Worm (Caenorhabditis elegans): ENCODE data around the gene Y41D4B.17.
A peak's percentile ranks its signal among the peaks of the same experiment; 100 is the strongest.

Gene Y41D4B.17

ce11 chrIV:1559931-1560330 lies at the start of gene Y41D4B.17:
Y41D4B.17 (plus strand) TSS chrIV:1560104.
- TF ChIP-seq sma-9 (GFP tag; optimal IDR thresholded peaks at IDR 0.05) (peak; percentile 6), sma-9 (tag; optimal IDR thresholded peaks at IDR 0.05) (no peak), aly-2 (tag; optimal IDR thresholded peaks at IDR 0.05) (no peak), fos-1 (tag; optimal IDR thresholded peaks at IDR 0.05) (peak; percentile 82), nhr-25 (tag; optimal IDR thresholded peaks at IDR 0.05) (no peak)

DNA sequence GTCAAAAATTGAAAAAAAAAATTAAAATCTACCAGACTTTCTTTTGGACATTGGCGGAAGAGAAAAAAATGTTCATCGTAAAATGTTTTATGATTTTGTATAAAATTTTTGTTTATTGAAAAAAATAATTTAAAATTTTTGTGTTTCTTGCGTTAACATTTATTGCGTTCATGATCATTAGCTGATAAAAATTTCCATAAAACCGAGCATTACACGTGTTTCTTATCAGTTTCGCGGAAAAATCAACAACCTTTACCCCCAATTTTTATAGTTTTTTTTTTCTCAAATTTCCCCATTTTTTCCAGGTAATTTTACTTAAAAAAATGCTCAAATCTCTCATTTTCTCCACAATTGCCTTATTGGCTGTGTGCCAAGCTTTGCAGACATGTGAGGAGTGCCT lies 49.7 kb upstream of the Y41D4B.17 start, which contains the start of gene txt-4:
TSS of gene txt-4 (plus strand) at position 324 of the 400 bp plus-strand sequence.
- TF ChIP-seq skn-1 (tag; optimal IDR thresholded peaks at IDR 0.05) (no peak), ZK546.5 (tag; optimal IDR thresholded peaks at IDR 0.05) (no peak), fos-1 (tag; optimal IDR thresholded peaks at IDR 0.05) (peak; percentile 15), ztf-1 (GFP tag; conservative IDR thresholded peaks at IDR 0.05) (no peak), nhr-10 (tag; optimal IDR thresholded peaks at IDR 0.05) (no peak), crh-2 (tag; optimal IDR thresholded peaks at IDR 0.05) (peak; percentile 11), ztf-11 (tag; optimal IDR thresholded peaks at IDR 0.05) (no peak), nhr-77 (tag; optimal IDR thresholded peaks at IDR 0.05) (no peak), ceh-82 (tag; optimal IDR thresholded peaks at IDR 0.05) (no peak), mbf-1 (tag; optimal IDR thresholded peaks at IDR 0.05) (no peak)

DNA sequence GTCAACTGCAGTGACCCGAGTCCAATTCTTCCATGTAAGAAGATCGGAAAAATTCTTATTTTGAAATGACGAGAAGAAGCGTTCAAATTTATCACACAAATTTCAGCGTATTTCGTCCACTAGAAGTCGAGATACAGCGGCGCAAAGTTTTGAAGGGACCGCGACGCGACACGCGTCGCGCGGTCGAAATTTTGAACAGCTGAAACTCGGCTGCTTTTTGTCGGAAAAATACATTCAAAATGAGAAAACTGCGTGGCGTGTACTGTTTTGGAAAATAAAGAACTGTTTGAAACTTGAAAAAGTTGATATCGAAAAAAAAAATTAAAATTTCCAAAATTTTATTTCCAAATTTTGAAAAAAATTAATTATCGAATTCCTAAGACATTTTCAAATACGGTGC lies 47.0 kb upstream of the Y41D4B.17 start:
- TF ChIP-seq mdl-1 (tag; optimal IDR thresholded peaks at IDR 0.05) (no peak), lin-11 (tag; optimal IDR thresholded peaks at IDR 0.05) (no peak), ztf-1 (GFP tag; conservative IDR thresholded peaks at IDR 0.05) (no peak), nhr-129 (tag; optimal IDR thresholded peaks at IDR 0.05) (no peak), lin-39 (tag; optimal IDR thresholded peaks at IDR 0.05) (no peak), nhr-10 (tag; optimal IDR thresholded peaks at IDR 0.05) (no peak), gmeb-1 (tag; optimal IDR thresholded peaks at IDR 0.05) (no peak), ztf-4 (tag; optimal IDR thresholded peaks at IDR 0.05) (no peak), egl-27 (tag; optimal IDR thresholded peaks at IDR 0.05) (no peak), elt-1 (tag; optimal IDR thresholded peaks at IDR 0.05) (no peak), mab-5 (tag; optimal IDR thresholded peaks at IDR 0.05) (no peak), nhr-12 (tag; optimal IDR thresholded peaks at IDR 0.05) (no peak), zag-1 (tag; optimal IDR thresholded peaks at IDR 0.05) (no peak), elt-3 (tag; optimal IDR thresholded peaks at IDR 0.05) (no peak), nhr-23 (tag; optimal IDR thresholded peaks at IDR 0.05) (no peak), crh-2 (tag; optimal IDR thresholded peaks at IDR 0.05) (no peak), ztf-11 (tag; optimal IDR thresholded peaks at IDR 0.05) (no peak), ceh-82 (tag; optimal IDR thresholded peaks at IDR 0.05) (no peak), lsy-2 (tag; optimal IDR thresholded peaks at IDR 0.05) (no peak), unc-55 (GFP tag; optimal IDR thresholded peaks at IDR 0.05) (no peak)

DNA sequence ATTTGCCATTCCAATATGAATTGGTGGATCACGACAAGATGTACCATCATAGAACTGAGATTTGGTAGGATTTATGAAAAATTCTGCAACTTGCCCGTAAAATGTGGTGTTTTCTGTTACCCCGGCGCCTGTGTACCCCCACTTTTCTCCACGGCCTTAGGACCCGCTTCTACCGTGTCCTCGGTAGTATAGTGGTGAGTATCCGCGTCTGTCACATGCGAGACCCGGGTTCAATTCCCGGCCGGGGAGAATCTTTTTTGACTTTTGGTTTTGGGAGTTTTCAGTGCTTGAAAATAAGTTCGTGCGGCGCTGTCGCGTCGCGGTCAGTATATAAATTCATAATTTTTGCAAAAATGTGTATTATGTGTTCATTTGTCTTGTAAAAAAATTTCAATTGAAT lies 45.5 kb upstream of the Y41D4B.17 start:
- TF ChIP-seq nhr-21 (tag; optimal IDR thresholded peaks at IDR 0.05) (no peak), sma-3 (GFP tag; optimal IDR thresholded peaks at IDR 0.05) (no peak), nhr-77 (tag; optimal IDR thresholded peaks at IDR 0.05) (no peak), aly-2 (tag; optimal IDR thresholded peaks at IDR 0.05) (no peak), lin-11 (tag; optimal IDR thresholded peaks at IDR 0.05) (no peak), nhr-6 (tag; optimal IDR thresholded peaks at IDR 0.05) (no peak), ceh-82 (tag; optimal IDR thresholded peaks at IDR 0.05) (no peak), sem-4 (tag; optimal IDR thresholded peaks at IDR 0.05) (no peak), fos-1 (tag; optimal IDR thresholded peaks at IDR 0.05) (no peak), gmeb-1 (tag; optimal IDR thresholded peaks at IDR 0.05) (no peak), mbf-1 (tag; optimal IDR thresholded peaks at IDR 0.05) (no peak), unc-55 (GFP tag; optimal IDR thresholded peaks at IDR 0.05) (no peak), Y55F3AM.14 (GFP tag; optimal IDR thresholded peaks at IDR 0.05) (no peak), R02D3.7 (tag; optimal IDR thresholded peaks at IDR 0.05) (no peak)

- no peak for TF ChIP-seq nhr-21 (tag; optimal IDR thresholded peaks at IDR 0.05)
- TF ChIP-seq C34F6.9 (tag; optimal IDR thresholded peaks at IDR 0.05), result no peak
- no peak for TF ChIP-seq snpc-4 (tag; optimal IDR thresholded peaks at IDR 0.05)
- TF ChIP-seq unc-55 (GFP tag; optimal IDR thresholded peaks at IDR 0.05), result no peak
- TF ChIP-seq unc-62 (GFP tag; optimal IDR thresholded peaks at IDR 0.05), result no peak
- no peak for TF ChIP-seq nhr-25 (tag; optimal IDR thresholded peaks at IDR 0.05)
- TF ChIP-seq ZK546.5 (tag; optimal IDR thresholded peaks at IDR 0.05), result no peak
- TF ChIP-seq mdl-1 (tag; optimal IDR thresholded peaks at IDR 0.05), result no peak
- TF ChIP-seq nhr-10 (tag; optimal IDR thresholded peaks at IDR 0.05), result no peak
- TF ChIP-seq ztf-11 (tag; optimal IDR thresholded peaks at IDR 0.05), result no peak
These were observed 44.0 kb upstream of the Y41D4B.17 start for ce11 chrIV:1515891-1516290.

All from whole organism, L2 larva.